Worm (Caenorhabditis elegans): ENCODE measurements around the gene gpd-4.
A peak's percentile ranks its signal among the peaks of the same experiment; 100 is the strongest.

gpd-4 gene

ce11 chrII:10168905-10169782 is 1.9 kb upstream of the gpd-4 start, which contains the start of gene daf-19:
TSS of gene daf-19 (minus strand) at chrII:10169346.
- TF ChIP-seq cnd-1 (tag; optimal IDR thresholded peaks at IDR 0.05) (peak; percentile 72), tbx-8 (GFP tag; optimal IDR thresholded peaks at IDR 0.05) (peak; percentile 27), elt-3 (tag; optimal IDR thresholded peaks at IDR 0.05) (no peak), nhr-237 (tag; optimal IDR thresholded peaks at IDR 0.05) (peak; percentile 42), ces-1 (GFP tag; optimal IDR thresholded peaks at IDR 0.05) (peak; percentile 60), sem-2 (GFP tag; optimal IDR thresholded peaks at IDR 0.05) (peak; percentile 31), hlh-1 (tag; optimal IDR thresholded peaks at IDR 0.05) (peak; percentile 85), drap-1 (GFP tag; optimal IDR thresholded peaks at IDR 0.05) (peak; percentile 69), bed-3 (GFP tag; optimal IDR thresholded peaks at IDR 0.05) (peak; percentile 55), nhr-12 (tag; optimal IDR thresholded peaks at IDR 0.05) (no peak), lsy-2 (tag; optimal IDR thresholded peaks at IDR 0.05) (peak; percentile 74), nhr-76 (tag; optimal IDR thresholded peaks at IDR 0.05) (no peak), lin-32 (GFP tag; optimal IDR thresholded peaks at IDR 0.05) (peak; percentile 63), mep-1 (tag; optimal IDR thresholded peaks at IDR 0.05) (peak; percentile 55), blmp-1 (tag; optimal IDR thresholded peaks at IDR 0.05) (no peak), elt-1 (tag; optimal IDR thresholded peaks at IDR 0.05; ENCODE audit: borderline replicate concordance, insufficient read depth) (peak; percentile 20), nhr-28 (tag; optimal IDR thresholded peaks at IDR 0.05) (no peak), M03D4.4 (tag; optimal IDR thresholded peaks at IDR 0.05) (peak; percentile 69), ceh-39 (tag; optimal IDR thresholded peaks at IDR 0.05) (peak; percentile 17), snpc-4 (tag; optimal IDR thresholded peaks at IDR 0.05) (no peak), unc-120 (tag; optimal IDR thresholded peaks at IDR 0.05; ENCODE audit: poor library complexity, severe bottlenecking) (peak; percentile 76), lin-13 (tag; optimal IDR thresholded peaks at IDR 0.05) (no peak), pha-4 (tag; optimal IDR thresholded peaks at IDR 0.05) (peak; percentile 36), flh-1 (GFP tag; optimal IDR thresholded peaks at IDR 0.05) (no peak), unc-62 (GFP tag; optimal IDR thresholded peaks at IDR 0.05) (no peak), mab-5 (tag; optimal IDR thresholded peaks at IDR 0.05) (no peak), ham-2 (GFP tag; optimal IDR thresholded peaks at IDR 0.05) (peak; percentile 95), nhr-2 (tag; optimal IDR thresholded peaks at IDR 0.05) (no peak), unc-39 (tag; optimal IDR thresholded peaks at IDR 0.05) (peak; percentile 8), mls-2 (tag; optimal IDR thresholded peaks at IDR 0.05) (peak; percentile 91), ztf-11 (tag; optimal IDR thresholded peaks at IDR 0.05) (peak; percentile 63), ceh-83 (GFP tag; optimal IDR thresholded peaks at IDR 0.05) (peak; percentile 68), ceh-43 (GFP tag; optimal IDR thresholded peaks at IDR 0.05) (peak; percentile 42), zip-8 (tag; optimal IDR thresholded peaks at IDR 0.05) (no peak), sptf-1 (tag; optimal IDR thresholded peaks at IDR 0.05) (peak; percentile 92)

DNA sequence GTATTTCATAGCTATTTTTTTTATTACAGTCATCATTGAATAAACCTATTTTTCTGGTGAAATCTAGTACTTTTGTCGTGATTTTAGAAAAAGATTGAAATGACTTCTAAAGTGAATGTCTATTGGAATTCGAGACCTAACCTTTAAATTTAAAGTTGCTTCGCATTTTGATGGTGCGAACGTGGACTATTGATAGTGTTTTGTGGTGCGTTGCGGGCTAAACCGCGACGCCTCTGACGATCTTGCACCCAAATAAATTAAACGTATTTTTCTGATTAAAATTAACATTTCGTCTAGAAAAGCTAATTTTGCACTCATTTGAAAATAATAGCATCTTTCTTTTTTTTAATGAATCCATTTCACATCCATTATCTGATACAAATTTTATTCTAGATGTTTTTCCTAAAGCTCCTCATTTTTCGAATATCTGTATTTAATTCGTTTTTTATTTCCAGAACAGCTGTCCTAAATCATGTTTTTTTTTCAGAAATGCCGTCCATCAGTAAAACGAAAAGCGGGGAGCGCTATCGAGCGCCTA is 1.4 kb downstream of the gpd-4 start, which contains the start of gene wbp-11:
wbp-11 (plus strand) TSS at position 488 of the 538 bp plus-strand sequence.
- peak; percentile 2 for TF ChIP-seq lsy-2 (tag; optimal IDR thresholded peaks at IDR 0.05)
- TF ChIP-seq ces-1 (GFP tag; optimal IDR thresholded peaks at IDR 0.05), result no peak
- TF ChIP-seq mep-1 (tag; optimal IDR thresholded peaks at IDR 0.05), result peak; percentile 63
- no peak for TF ChIP-seq mab-5 (tag; optimal IDR thresholded peaks at IDR 0.05)
- no peak for TF ChIP-seq lin-32 (GFP tag; optimal IDR thresholded peaks at IDR 0.05)

DNA sequence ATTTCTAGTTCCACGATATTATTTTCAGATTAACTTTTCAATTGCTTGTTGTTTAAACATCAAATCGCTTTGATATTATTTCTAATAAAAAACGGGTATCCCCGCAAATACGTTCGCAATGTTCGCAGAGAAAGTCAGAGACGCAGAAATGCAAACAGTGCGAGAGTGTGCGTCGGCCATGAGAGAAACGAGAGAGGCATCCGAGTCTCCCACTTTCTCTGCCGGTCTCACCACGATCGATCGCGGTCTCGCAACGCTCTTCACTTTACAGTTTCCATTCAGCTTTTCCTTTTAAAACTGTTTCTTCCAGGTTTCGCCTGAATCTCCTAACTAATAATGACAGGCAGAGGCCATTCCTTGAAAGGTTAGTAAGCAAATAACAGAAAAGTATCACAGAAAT is 3.3 kb downstream of the gpd-4 start, which contains the start of gene F33H1.4:
F33H1.4 (plus strand) TSS at position 311 of the 400 bp plus-strand sequence.
- peak; percentile 75 for TF ChIP-seq blmp-1 (tag; optimal IDR thresholded peaks at IDR 0.05)
- no peak for TF ChIP-seq unc-39 (tag; optimal IDR thresholded peaks at IDR 0.05)
- TF ChIP-seq lsy-2 (tag; optimal IDR thresholded peaks at IDR 0.05), result peak; percentile 91
- no peak for TF ChIP-seq unc-62 (GFP tag; optimal IDR thresholded peaks at IDR 0.05)
- TF ChIP-seq hlh-1 (tag; optimal IDR thresholded peaks at IDR 0.05), result peak; percentile 39
- peak; percentile 85 for TF ChIP-seq lin-13 (tag; optimal IDR thresholded peaks at IDR 0.05)
- TF ChIP-seq ceh-39 (tag; optimal IDR thresholded peaks at IDR 0.05), result peak; percentile 30

Data from whole organism, mixed stage, embryonic.